Worm (Caenorhabditis elegans) whole organism, L2 larva: ENCODE measurements around the gene T01G6.1.

ENCODE experiments used
- ceh-16 ChIP-seq: fragments of 150-350 bp; optimal IDR thresholded peaks from 2 replicates; lab custom pipeline; 2014; ENCODE audit warnings: missing biosample characterization, missing genetic modification characterization
- ceh-82 ChIP-seq: fragments of 150-350 bp; optimal IDR thresholded peaks from 2 replicates; lab custom pipeline; 2014; ENCODE audit warnings: missing biosample characterization, missing genetic modification characterization
- elt-1 ChIP-seq: fragments of 150-350 bp; optimal IDR thresholded peaks from 2 replicates; lab custom pipeline; 2014; ENCODE audit warnings: missing biosample characterization, missing genetic modification characterization
- elt-3 ChIP-seq: sonication (generic microtip); optimal IDR thresholded peaks from 2 replicates; lab custom pipeline; 2017; ENCODE audit warnings: missing biosample characterization, missing genetic modification characterization
- gmeb-1 ChIP-seq: fragments of 150-350 bp; optimal IDR thresholded peaks from 2 replicates; lab custom pipeline; 2014; ENCODE audit warnings: missing biosample characterization, missing genetic modification characterization
- lin-11 ChIP-seq: fragments of 150-350 bp; sonication (generic microtip); optimal IDR thresholded peaks from 2 replicates; lab custom pipeline; 2014; ENCODE audit warnings: missing biosample characterization, missing genetic modification characterization, inconsistent platforms, mixed read lengths
- lsy-2 ChIP-seq, 2 experiments: fragments of 150-350 bp in 1 of 2; sonication (generic microtip) in 1 of 2; optimal IDR thresholded peaks; 2 replicates each; lab custom pipeline; 2014 to 2017; ENCODE audit warnings: missing biosample characterization in 2 of 2, missing genetic modification characterization in 2 of 2
- mdl-1 ChIP-seq, 2 experiments: fragments of 150-350 bp in 1 of 2; sonication (generic microtip) in 1 of 2; optimal IDR thresholded peaks; 2 replicates each; lab custom pipeline; 2017; ENCODE audit warnings: missing biosample characterization in 2 of 2, missing genetic modification characterization in 2 of 2
- nhr-12 ChIP-seq: fragments of 150-350 bp; optimal IDR thresholded peaks from 2 replicates; lab custom pipeline; 2014; ENCODE audit warnings: missing biosample characterization, missing genetic modification characterization
- nhr-129 ChIP-seq: fragments of 150-350 bp; optimal IDR thresholded peaks from 2 replicates; lab custom pipeline; 2014; ENCODE audit warnings: missing biosample characterization, missing genetic modification characterization
- nhr-21 ChIP-seq: fragments of 150-350 bp; optimal IDR thresholded peaks from 2 replicates; lab custom pipeline; 2014; ENCODE audit warnings: missing biosample characterization, missing genetic modification characterization
- nhr-237 ChIP-seq: fragments of 150-350 bp; optimal IDR thresholded peaks from 2 replicates; lab custom pipeline; 2014; ENCODE audit warnings: missing biosample characterization, missing genetic modification characterization
- nhr-77 ChIP-seq: fragments of 150-350 bp; optimal IDR thresholded peaks from 2 replicates; lab custom pipeline; 2014; ENCODE audit warnings: missing biosample characterization, missing genetic modification characterization
- peb-1 ChIP-seq: fragments of 150-350 bp; optimal IDR thresholded peaks from 2 replicates; lab custom pipeline; 2014; ENCODE audit warnings: missing biosample characterization, missing genetic modification characterization
- sem-4 ChIP-seq: fragments of 150-350 bp; optimal IDR thresholded peaks from 2 replicates; lab custom pipeline; 2014; ENCODE audit warnings: missing biosample characterization, missing genetic modification reagents, missing genetic modification characterization
- unc-39 ChIP-seq: fragments of 150-350 bp; optimal IDR thresholded peaks from 2 replicates; lab custom pipeline; 2014; ENCODE audit warnings: missing biosample characterization, missing genetic modification characterization
- zag-1 ChIP-seq: fragments of 150-350 bp; optimal IDR thresholded peaks from 2 replicates; lab custom pipeline; 2014; ENCODE audit warnings: missing biosample characterization, missing genetic modification characterization
- ztf-1 ChIP-seq: fragments of 200-800 bp; sonication (Bioruptor generic); conservative IDR thresholded peaks from 2 replicates; pipeline ENCODE4 v1.3.6; 2022; ENCODE audit warnings: missing genetic modification characterization, missing compliant biosample characterization

T01G6.1 gene

DNA sequence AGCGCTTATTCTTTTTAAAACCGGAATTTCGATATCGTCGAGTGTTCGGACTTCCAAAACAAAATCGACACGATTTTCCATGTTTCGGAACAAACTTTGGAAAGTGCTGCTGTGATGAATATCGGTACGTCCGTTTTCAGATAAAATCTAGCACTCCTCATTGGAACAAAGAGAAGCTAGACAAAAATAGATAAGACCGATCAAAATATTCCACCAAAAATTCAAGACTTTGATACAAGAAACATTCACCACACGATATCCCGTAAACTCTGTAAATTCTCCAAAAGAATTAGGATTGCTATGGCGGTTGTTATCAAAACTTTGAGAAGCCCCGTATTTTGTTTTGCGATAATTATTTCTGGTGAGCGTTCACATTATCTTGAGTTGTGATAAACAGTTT lies 45.7 kb downstream of the T01G6.1 start, which contains the start of gene C14C6.3:
Gene C14C6.3, plus strand, starts transcription at position 301 of the 400 bp plus-strand sequence.
- TF ChIP-seq lsy-2 (tag; optimal IDR thresholded peaks at IDR 0.05; lab: Kevin White, UChicago) (no peak), ztf-1 (no peak), gmeb-1 (tag; lab: Kevin White, UChicago) (no peak), nhr-21 (no peak), sem-4 (tag; lab: Kevin White, UChicago) (no peak), elt-3 (no peak), mdl-1 (tag; optimal IDR thresholded peaks at IDR 0.05; lab: Kevin White, UChicago) (no peak), nhr-77 (tag; lab: Kevin White, UChicago) (no peak), zag-1 (tag; lab: Kevin White, UChicago) (no peak), nhr-129 (no peak), peb-1 (tag; lab: Kevin White, UChicago) (no peak), elt-1 (no peak), ceh-16 (tag; lab: Kevin White, UChicago) (no peak), nhr-237 (tag; lab: Kevin White, UChicago) (no peak), ceh-82 (tag; lab: Kevin White, UChicago) (no peak), unc-39 (tag; lab: Kevin White, UChicago) (no peak), nhr-12 (no peak)

DNA sequence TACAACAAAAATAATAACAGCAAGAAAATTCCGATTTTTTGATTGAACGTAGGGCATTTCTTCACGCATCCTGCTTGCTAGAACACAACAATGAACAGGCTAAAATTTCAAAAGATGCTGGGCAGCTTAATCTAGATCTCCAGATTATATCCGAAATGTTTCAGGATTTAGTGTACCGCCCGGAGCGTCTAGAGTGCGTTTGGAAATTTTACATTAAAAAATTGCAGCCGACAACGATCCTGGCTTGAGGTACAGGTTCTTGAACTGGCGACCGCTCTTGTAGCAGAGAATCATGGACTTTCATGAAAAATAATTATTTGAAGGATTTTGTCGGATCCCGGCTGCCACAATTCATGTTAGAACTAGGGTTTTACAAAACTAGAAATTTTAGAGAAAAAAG lies 50.5 kb downstream of the T01G6.1 start, which contains the start of gene C14C6.6:
Gene C14C6.6, minus strand, starts transcription at position 101 of the 400 bp plus-strand sequence.
- TF ChIP-seq nhr-129 (no peak), lin-11 (no peak)
